Worm (Caenorhabditis elegans) whole organism, L2 larva: ENCODE results near the gene nfyc-1.

ENCODE experiments used
- C34F6.9 ChIP-seq: fragments of 150-350 bp; optimal IDR thresholded peaks from 2 replicates; lab custom pipeline; 2014; ENCODE audit warnings: missing biosample characterization, missing genetic modification characterization
- F13H6.1 ChIP-seq: sonication (generic microtip); optimal IDR thresholded peaks from 2 replicates; lab custom pipeline; 2016; ENCODE audit warnings: missing genetic modification characterization, missing compliant biosample characterization
- R02D3.7 ChIP-seq: fragments of 150-350 bp; optimal IDR thresholded peaks from 2 replicates; lab custom pipeline; 2014; ENCODE audit warnings: missing biosample characterization, missing genetic modification characterization
- Y55F3AM.14 ChIP-seq: fragments of 200-800 bp; sonication (Bioruptor generic); optimal IDR thresholded peaks from 2 replicates; lab custom pipeline; 2018; ENCODE audit warnings: mild to moderate bottlenecking, missing genetic modification characterization, missing compliant biosample characterization
- alr-1 ChIP-seq: fragments of 150-350 bp; optimal IDR thresholded peaks from 2 replicates; lab custom pipeline; 2014; ENCODE audit warnings: missing biosample characterization, missing genetic modification characterization
- ama-1 ChIP-seq: fragments of 150-350 bp; optimal IDR thresholded peaks from 2 replicates; lab custom pipeline; 2018; ENCODE audit warnings: inconsistent platforms
- ceh-16 ChIP-seq: fragments of 150-350 bp; optimal IDR thresholded peaks from 2 replicates; lab custom pipeline; 2014; ENCODE audit warnings: missing biosample characterization, missing genetic modification characterization
- ceh-82 ChIP-seq: fragments of 150-350 bp; optimal IDR thresholded peaks from 2 replicates; lab custom pipeline; 2014; ENCODE audit warnings: missing biosample characterization, missing genetic modification characterization
- crh-2 ChIP-seq: sonication (generic microtip); optimal IDR thresholded peaks from 2 replicates; lab custom pipeline; 2017; ENCODE audit warnings: missing biosample characterization, missing genetic modification characterization
- dmd-4 ChIP-seq: sonication (generic microtip); optimal IDR thresholded peaks from 2 replicates; lab custom pipeline; 2017; ENCODE audit warnings: missing biosample characterization, missing genetic modification characterization
- egl-27 ChIP-seq: sonication (generic microtip); optimal IDR thresholded peaks from 3 replicates; lab custom pipeline; 2017; ENCODE audit warnings: missing biosample characterization, missing genetic modification reagents, missing genetic modification characterization
- elt-1 ChIP-seq: fragments of 150-350 bp; optimal IDR thresholded peaks from 2 replicates; lab custom pipeline; 2014; ENCODE audit warnings: missing biosample characterization, missing genetic modification characterization
- elt-3 ChIP-seq: sonication (generic microtip); optimal IDR thresholded peaks from 2 replicates; lab custom pipeline; 2017; ENCODE audit warnings: missing biosample characterization, missing genetic modification characterization
- fos-1 ChIP-seq: fragments of 150-350 bp; optimal IDR thresholded peaks from 2 replicates; lab custom pipeline; 2014; ENCODE audit warnings: missing biosample characterization, missing genetic modification characterization
- lin-11 ChIP-seq: fragments of 150-350 bp; sonication (generic microtip); optimal IDR thresholded peaks from 2 replicates; lab custom pipeline; 2014; ENCODE audit warnings: missing biosample characterization, missing genetic modification characterization, inconsistent platforms, mixed read lengths
- lin-13 ChIP-seq: fragments of 150-350 bp; optimal IDR thresholded peaks from 2 replicates; lab custom pipeline; 2014; ENCODE audit warnings: missing biosample characterization, missing genetic modification reagents, missing genetic modification characterization
- lin-39 ChIP-seq: fragments of 150-350 bp; optimal IDR thresholded peaks from 2 replicates; lab custom pipeline; 2014; ENCODE audit warnings: missing biosample characterization, missing genetic modification reagents, missing genetic modification characterization
- lsy-2 ChIP-seq, 2 experiments: fragments of 150-350 bp in 1 of 2; sonication (generic microtip) in 1 of 2; optimal IDR thresholded peaks; 2 replicates each; lab custom pipeline; 2014 to 2017; ENCODE audit warnings: missing biosample characterization in 2 of 2, missing genetic modification characterization in 2 of 2
- mbf-1 ChIP-seq: sonication (generic microtip); optimal IDR thresholded peaks from 2 replicates; lab custom pipeline; 2017; ENCODE audit warnings: missing biosample characterization, missing genetic modification characterization
- mdl-1 ChIP-seq, 2 experiments: fragments of 150-350 bp in 1 of 2; sonication (generic microtip) in 1 of 2; optimal IDR thresholded peaks; 2 replicates each; lab custom pipeline; 2017; ENCODE audit warnings: missing biosample characterization in 2 of 2, missing genetic modification characterization in 2 of 2
- nhr-10 ChIP-seq: sonication (generic microtip); optimal IDR thresholded peaks from 2 replicates; lab custom pipeline; 2017; ENCODE audit warnings: missing biosample characterization, missing genetic modification characterization
- nhr-12 ChIP-seq: fragments of 150-350 bp; optimal IDR thresholded peaks from 2 replicates; lab custom pipeline; 2014; ENCODE audit warnings: missing biosample characterization, missing genetic modification characterization
- nhr-129 ChIP-seq: fragments of 150-350 bp; optimal IDR thresholded peaks from 2 replicates; lab custom pipeline; 2014; ENCODE audit warnings: missing biosample characterization, missing genetic modification characterization
- nhr-21 ChIP-seq: fragments of 150-350 bp; optimal IDR thresholded peaks from 2 replicates; lab custom pipeline; 2014; ENCODE audit warnings: missing biosample characterization, missing genetic modification characterization
- nhr-23 ChIP-seq: fragments of 150-350 bp; optimal IDR thresholded peaks from 2 replicates; lab custom pipeline; 2014; ENCODE audit warnings: missing biosample characterization, missing genetic modification reagents, missing genetic modification characterization
- nhr-237 ChIP-seq: fragments of 150-350 bp; optimal IDR thresholded peaks from 2 replicates; lab custom pipeline; 2014; ENCODE audit warnings: missing biosample characterization, missing genetic modification characterization
- nhr-25 ChIP-seq: fragments of 150-350 bp; sonication (generic microtip); optimal IDR thresholded peaks from 3 replicates; lab custom pipeline; 2014; ENCODE audit warnings: missing biosample characterization, missing genetic modification characterization
- nhr-6 ChIP-seq: fragments of 150-350 bp; optimal IDR thresholded peaks from 2 replicates; lab custom pipeline; 2014; ENCODE audit warnings: missing biosample characterization, missing genetic modification characterization
- nhr-77 ChIP-seq: fragments of 150-350 bp; optimal IDR thresholded peaks from 2 replicates; lab custom pipeline; 2014; ENCODE audit warnings: missing biosample characterization, missing genetic modification characterization
- peb-1 ChIP-seq: fragments of 150-350 bp; optimal IDR thresholded peaks from 2 replicates; lab custom pipeline; 2014; ENCODE audit warnings: missing biosample characterization, missing genetic modification characterization
- skn-1 ChIP-seq: sonication (generic microtip); optimal IDR thresholded peaks from 2 replicates; lab custom pipeline; 2017; ENCODE audit warnings: missing biosample characterization, missing genetic modification characterization
- sma-3 ChIP-seq: sonication (generic microtip); optimal IDR thresholded peaks from 2 replicates; lab custom pipeline; 2016; ENCODE audit warnings: missing genetic modification reagents, missing genetic modification characterization, missing compliant biosample characterization
- snpc-4 ChIP-seq: fragments of 150-350 bp; optimal IDR thresholded peaks from 2 replicates; lab custom pipeline; 2014; ENCODE audit warnings: missing biosample characterization, missing genetic modification characterization
- unc-55 ChIP-seq: fragments of 150-350 bp; sonication (generic microtip); optimal IDR thresholded peaks from 3 replicates; lab custom pipeline; 2014; ENCODE audit warnings: missing biosample characterization, missing genetic modification reagents, missing genetic modification characterization
- zag-1 ChIP-seq: fragments of 150-350 bp; optimal IDR thresholded peaks from 2 replicates; lab custom pipeline; 2014; ENCODE audit warnings: missing biosample characterization, missing genetic modification characterization
- ztf-11 ChIP-seq: sonication (generic microtip); optimal IDR thresholded peaks from 2 replicates; lab custom pipeline; 2017; ENCODE audit warnings: missing biosample characterization, missing genetic modification characterization
- ztf-4 ChIP-seq: fragments of 150-350 bp; optimal IDR thresholded peaks from 2 replicates; lab custom pipeline; 2014; ENCODE audit warnings: missing biosample characterization, missing genetic modification characterization

Gene nfyc-1

ce11 chrII:39437-39836 lies 4.3 kb upstream of the nfyc-1 start, which contains the start of gene spp-24:
Gene spp-24 (minus strand): TSS chrII:39537.
- TF ChIP-seq Y55F3AM.14 (GFP tag; lab: Kevin White, UChicago) (no peak), nhr-237 (tag; lab: Kevin White, UChicago) (no peak), egl-27 (tag; lab: Kevin White, UChicago) (no peak), crh-2 (tag; lab: Kevin White, UChicago) (no peak), skn-1 (tag; lab: Kevin White, UChicago) (no peak), nhr-77 (tag; lab: Kevin White, UChicago) (no peak)

- no peak for TF ChIP-seq nhr-12 (tag; lab: Kevin White, UChicago)
- TF ChIP-seq elt-1 (tag; lab: Kevin White, UChicago), result no peak
- TF ChIP-seq nhr-21 (tag; lab: Kevin White, UChicago), result no peak
- no peak for TF ChIP-seq nhr-10
- no peak for TF ChIP-seq R02D3.7
- no peak for TF ChIP-seq ztf-11
- no peak for TF ChIP-seq nhr-25 (tag; lab: Kevin White, UChicago)
- no peak for TF ChIP-seq ama-1 (lab: Kevin White, UChicago)
These were observed 1.8 kb upstream of the nfyc-1 start, which contains the start of gene F23F1.10 for ce11 chrII:41914-42313. Gene F23F1.10 (minus strand): TSS chrII:41982.

ce11 chrII:44740-45139 lies 1.0 kb downstream of the nfyc-1 start, which contains the start of gene rpoa-49:
Gene rpoa-49 (plus strand): TSS chrII:45040.
- TF ChIP-seq mbf-1 (tag; lab: Kevin White, UChicago) (no peak), nhr-25 (tag; lab: Kevin White, UChicago) (no peak), skn-1 (tag; lab: Kevin White, UChicago) (no peak), mdl-1 (tag; optimal IDR thresholded peaks at IDR 0.05; lab: Kevin White, UChicago) (no peak), lin-13 (no peak), fos-1 (no peak), Y55F3AM.14 (GFP tag; lab: Kevin White, UChicago) (no peak), snpc-4 (no peak), zag-1 (tag; lab: Kevin White, UChicago) (no peak)

- no peak for TF ChIP-seq skn-1 (tag; lab: Kevin White, UChicago)
- TF ChIP-seq F13H6.1 (tag; lab: Kevin White, UChicago), result no peak
- no peak for TF ChIP-seq Y55F3AM.14 (GFP tag; lab: Kevin White, UChicago)
- TF ChIP-seq nhr-25 (tag; lab: Kevin White, UChicago), result no peak
- no peak for TF ChIP-seq nhr-6 (tag; lab: Kevin White, UChicago)
- TF ChIP-seq sma-3 (GFP tag; lab: Kevin White, UChicago), result no peak
- TF ChIP-seq C34F6.9, result no peak
- no peak for TF ChIP-seq nhr-237 (tag; lab: Kevin White, UChicago)
- no peak for TF ChIP-seq nhr-129
- no peak for TF ChIP-seq ztf-4
- TF ChIP-seq lsy-2 (tag; optimal IDR thresholded peaks at IDR 0.05; lab: Kevin White, UChicago), result no peak
- no peak for TF ChIP-seq elt-3 (tag; lab: Kevin White, UChicago)
- no peak for TF ChIP-seq peb-1
- TF ChIP-seq unc-55 (GFP tag; lab: Kevin White, UChicago), result no peak
- TF ChIP-seq ceh-82 (tag; lab: Kevin White, UChicago), result no peak
- no peak for TF ChIP-seq nhr-12 (tag; lab: Kevin White, UChicago)
These were observed 2.4 kb downstream of the nfyc-1 start, which contains the start of gene rpt-4 for ce11 chrII:46116-46515. Gene rpt-4 (minus strand): TSS chrII:46216.

ce11 chrII:47280-47679 lies 3.6 kb downstream of the nfyc-1 start, which contains the start of gene C23H3.5:
Gene C23H3.5 (plus strand): TSS chrII:47580.
- TF ChIP-seq ceh-16 (tag; lab: Kevin White, UChicago), result no peak
- no peak for TF ChIP-seq nhr-12 (tag; lab: Kevin White, UChicago)
- TF ChIP-seq dmd-4 (tag; lab: Kevin White, UChicago), result no peak
- no peak for TF ChIP-seq nhr-21 (tag; lab: Kevin White, UChicago)
- TF ChIP-seq crh-2 (tag; lab: Kevin White, UChicago), result no peak
- TF ChIP-seq unc-55 (GFP tag; lab: Kevin White, UChicago), result no peak
- TF ChIP-seq ceh-82 (tag; lab: Kevin White, UChicago), result no peak
- no peak for TF ChIP-seq lin-39
- no peak for TF ChIP-seq lin-11
- TF ChIP-seq nhr-10, result no peak
- TF ChIP-seq nhr-129, result no peak
- TF ChIP-seq peb-1, result no peak
- no peak for TF ChIP-seq mdl-1 (tag; optimal IDR thresholded peaks at IDR 0.05; lab: Kevin White, UChicago)
- TF ChIP-seq ama-1 (lab: Kevin White, UChicago), result no peak
- no peak for TF ChIP-seq fos-1
- TF ChIP-seq alr-1 (tag; lab: Kevin White, UChicago), result no peak
- no peak for TF ChIP-seq nhr-6 (tag; lab: Kevin White, UChicago)
- no peak for TF ChIP-seq nhr-23 (tag; lab: Kevin White, UChicago)
- TF ChIP-seq lsy-2 (tag; optimal IDR thresholded peaks at IDR 0.05; lab: Kevin White, UChicago), result no peak
